Fruit fly (Drosophila melanogaster): ENCODE data around the gene Prosalpha2.
A peak's percentile ranks its signal among the peaks of the same experiment; 100 is the strongest.

Gene Prosalpha2

DNA sequence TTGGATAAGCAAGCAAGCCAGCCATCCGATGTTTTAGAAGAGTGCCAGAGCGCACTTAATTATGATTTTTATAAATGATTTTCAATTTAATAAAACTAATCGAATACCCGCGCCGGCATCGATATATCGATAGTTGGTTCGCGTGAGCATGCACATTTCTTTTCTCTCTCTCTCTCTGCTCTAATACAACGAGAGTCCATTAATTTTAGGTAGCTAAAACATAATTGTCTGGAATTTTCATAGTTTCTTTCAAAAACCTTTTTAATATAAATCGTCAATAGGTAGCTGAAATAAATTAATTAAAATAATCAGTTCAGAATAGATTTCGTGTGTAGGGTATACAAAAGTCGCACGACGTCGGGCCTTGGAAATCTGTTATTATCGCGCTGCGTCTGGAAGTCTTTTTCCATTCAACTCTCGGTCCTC is 17.8 kb downstream of the Prosalpha2 start, which contains the start of gene CG18549 (continued):
- TF ChIP-seq CG2889 (GFP tag; IDR thresholded peaks at IDR 0.05) (peak; percentile 99), Kr (GFP tag; optimal IDR thresholded peaks at IDR 0.05) (peak; percentile 73), Mad (GFP tag; optimal IDR thresholded peaks at IDR 0.05) (peak; percentile 99), CG1602 (GFP tag; optimal IDR thresholded peaks at IDR 0.05) (peak; percentile 100), psq (GFP tag; optimal IDR thresholded peaks at IDR 0.05) (peak; percentile 97), mirr (GFP tag; optimal IDR thresholded peaks at IDR 0.05) (peak; percentile 99), CG11504 (tag; optimal IDR thresholded peaks at IDR 0.05) (peak; percentile 99), CG14014 (GFP tag; IDR thresholded peaks at IDR 0.05) (peak; percentile 100), ara (GFP tag; IDR thresholded peaks at IDR 0.05) (peak; percentile 100), slbo (GFP tag; IDR thresholded peaks at IDR 0.05) (peak; percentile 100), Awh (GFP tag; IDR thresholded peaks at IDR 0.05) (peak; percentile 100), Sry-β (GFP tag; optimal IDR thresholded peaks at IDR 0.05) (peak; percentile 83), CG10431 (GFP tag; optimal IDR thresholded peaks at IDR 0.05) (peak; percentile 99), NfI (GFP tag; optimal IDR thresholded peaks at IDR 0.05) (peak; percentile 100), Poxn (GFP tag; IDR thresholded peaks at IDR 0.05) (peak; percentile 98), zfh1 (GFP tag; IDR thresholded peaks at IDR 0.05) (peak; percentile 100), Doc3 (GFP tag; IDR thresholded peaks at IDR 0.05; ENCODE audit: partially characterized antibody) (peak; percentile 85), peb (GFP tag; IDR thresholded peaks at IDR 0.05) (peak; percentile 100), pros (GFP tag; optimal IDR thresholded peaks at IDR 0.05) (peak; percentile 90), gt (GFP tag; IDR thresholded peaks at IDR 0.05) (peak; percentile 99), Mes4 (GFP tag; optimal IDR thresholded peaks at IDR 0.05) (peak; percentile 99), danr (GFP tag; IDR thresholded peaks at IDR 0.05) (peak; percentile 100), Nf-YB (GFP tag; optimal IDR thresholded peaks at IDR 0.05) (peak; percentile 93), E2f2 (GFP tag; IDR thresholded peaks at IDR 0.05) (peak; percentile 98), esg (GFP tag; conservative IDR thresholded peaks at IDR 0.05) (peak; percentile 100), CG11560 (tag; IDR thresholded peaks at IDR 0.05) (peak; percentile 97), CG4617 (GFP tag; optimal IDR thresholded peaks at IDR 0.05; ENCODE audit: borderline replicate concordance) (peak; percentile 99), CG17385 (GFP tag; optimal IDR thresholded peaks at IDR 0.05) (peak; percentile 100), CG31441 (GFP tag; IDR thresholded peaks at IDR 0.05) (peak; percentile 99), trh (GFP tag; optimal IDR thresholded peaks at IDR 0.05) (peak; percentile 99), CG13287 (GFP tag; IDR thresholded peaks at IDR 0.05; ENCODE audit: partially characterized antibody) (peak; percentile 88), CG16863 (GFP tag; optimal IDR thresholded peaks at IDR 0.05) (peak; percentile 99), CG33213 (GFP tag; optimal IDR thresholded peaks at IDR 0.05) (peak; percentile 99), CG13775 (GFP tag; optimal IDR thresholded peaks at IDR 0.05) (peak; percentile 99), HLH4C (GFP tag; IDR thresholded peaks at IDR 0.05; ENCODE audit: partially characterized antibody) (peak; percentile 73), bab2 (GFP tag; optimal IDR thresholded peaks at IDR 0.05) (peak; percentile 100), Elba2 (GFP tag; optimal IDR thresholded peaks at IDR 0.05) (peak; percentile 76), chn (GFP tag; optimal IDR thresholded peaks at IDR 0.05) (peak; percentile 100), gem (tag; optimal IDR thresholded peaks at IDR 0.05) (peak; percentile 100), Oli (tag; optimal IDR thresholded peaks at IDR 0.05) (peak; percentile 100), chif (GFP tag; optimal IDR thresholded peaks at IDR 0.05) (peak; percentile 99 to 100), CG4360 (GFP tag; IDR thresholded peaks at IDR 0.05) (peak; percentile 95), CG7271 (tag; optimal IDR thresholded peaks at IDR 0.05) (peak; percentile 99), Nf-YC (tag; optimal IDR thresholded peaks at IDR 0.05) (peak; percentile 95), bcd (GFP tag; optimal IDR thresholded peaks at IDR 0.05) (peak; percentile 100), vvl (GFP tag; IDR thresholded peaks at IDR 0.05) (peak; percentile 100), Gug (GFP tag; IDR thresholded peaks at IDR 0.05) (peak; percentile 99), CG3726 (GFP tag; IDR thresholded peaks at IDR 0.05) (peak; percentile 100), CG6254 (GFP tag; optimal IDR thresholded peaks at IDR 0.05) (peak; percentile 98), CG1233 (GFP tag; optimal IDR thresholded peaks at IDR 0.05) (peak; percentile 100), CG32772 (GFP tag; IDR thresholded peaks at IDR 0.05) (peak; percentile 100)

Measured in whole organism, embryonic.